Worm (Caenorhabditis elegans) whole organism, early embryonic: ENCODE data around the gene pph-1.

ENCODE experiments used
- ama-1 ChIP-seq: fragments of 150-350 bp; optimal IDR thresholded peaks from 2 replicates; lab custom pipeline; 2014
- tra-4 ChIP-seq: sonication (generic microtip); optimal IDR thresholded peaks from 2 replicates; lab custom pipeline; 2017; ENCODE audit warnings: missing genetic modification characterization, missing compliant biosample characterization

- TF ChIP-seq tra-4 (no peak), ama-1 (lab: Kevin White, UChicago) (no peak)
Measured at ce11 chrV:10741357-10741756, 39.0 kb downstream of the pph-1 start, which contains the start of gene ZC302.3.
